Worm (Caenorhabditis elegans): ENCODE data around the gene Y53F4B.5.

Gene Y53F4B.5

ce11 chrII:15025100-15025499, 41.3 kb upstream of the Y53F4B.5 start:
- peak in 1 of 2 experiments; percentile 53 for TF ChIP-seq lsy-2 (tag; optimal IDR thresholded peaks at IDR 0.05)
- TF ChIP-seq ama-1 (optimal IDR thresholded peaks at IDR 0.05), result no peak

ce11 chrII:15018923-15019322, 35.1 kb upstream of the Y53F4B.5 start, which contains the start of gene Y53F4B.12:
Gene Y53F4B.12, plus strand, starts transcription at chrII:15019223.
- no peak for TF ChIP-seq elt-1 (tag; optimal IDR thresholded peaks at IDR 0.05)
- TF ChIP-seq lsy-2 (tag; optimal IDR thresholded peaks at IDR 0.05), result no peak
- TF ChIP-seq ceh-16 (tag; optimal IDR thresholded peaks at IDR 0.05), result no peak
- TF ChIP-seq mab-5 (tag; optimal IDR thresholded peaks at IDR 0.05), result no peak

ce11 chrII:15015669-15016068, 31.9 kb upstream of the Y53F4B.5 start:
- TF ChIP-seq ZK546.5 (tag; optimal IDR thresholded peaks at IDR 0.05), result no peak
- TF ChIP-seq nhr-77 (tag; optimal IDR thresholded peaks at IDR 0.05), result no peak
- no peak for TF ChIP-seq unc-55 (GFP tag; optimal IDR thresholded peaks at IDR 0.05)
- TF ChIP-seq lin-11 (tag; optimal IDR thresholded peaks at IDR 0.05), result no peak
- TF ChIP-seq mdl-1 (tag; optimal IDR thresholded peaks at IDR 0.05), result no peak
- no peak for TF ChIP-seq aly-2 (tag; optimal IDR thresholded peaks at IDR 0.05)
- no peak for TF ChIP-seq ztf-4 (tag; optimal IDR thresholded peaks at IDR 0.05)
- TF ChIP-seq skn-1 (tag; optimal IDR thresholded peaks at IDR 0.05), result no peak
- TF ChIP-seq egl-27 (tag; optimal IDR thresholded peaks at IDR 0.05), result no peak
- TF ChIP-seq ceh-82 (tag; optimal IDR thresholded peaks at IDR 0.05), result no peak
- no peak for TF ChIP-seq C34F6.9 (tag; optimal IDR thresholded peaks at IDR 0.05)
- no peak for TF ChIP-seq blmp-1 (tag; optimal IDR thresholded peaks at IDR 0.05; ENCODE audit: insufficient read depth)
- TF ChIP-seq nhr-21 (tag; optimal IDR thresholded peaks at IDR 0.05), result no peak
- no peak for TF ChIP-seq dmd-4 (tag; optimal IDR thresholded peaks at IDR 0.05)
- no peak for TF ChIP-seq lin-39 (tag; optimal IDR thresholded peaks at IDR 0.05)
- no peak for TF ChIP-seq unc-62 (GFP tag; optimal IDR thresholded peaks at IDR 0.05)
- TF ChIP-seq ceh-16 (tag; optimal IDR thresholded peaks at IDR 0.05), result no peak
- no peak for TF ChIP-seq gmeb-1 (tag; optimal IDR thresholded peaks at IDR 0.05)
- TF ChIP-seq nhr-10 (tag; optimal IDR thresholded peaks at IDR 0.05), result no peak
- TF ChIP-seq Y55F3AM.14 (GFP tag; optimal IDR thresholded peaks at IDR 0.05), result no peak

- TF ChIP-seq elt-3 (tag; optimal IDR thresholded peaks at IDR 0.05) (no peak), nhr-21 (tag; optimal IDR thresholded peaks at IDR 0.05) (no peak), sem-4 (tag; optimal IDR thresholded peaks at IDR 0.05) (no peak), sma-3 (GFP tag; optimal IDR thresholded peaks at IDR 0.05) (no peak), peb-1 (tag; optimal IDR thresholded peaks at IDR 0.05) (no peak), crh-2 (tag; optimal IDR thresholded peaks at IDR 0.05) (no peak), lsy-2 (tag; optimal IDR thresholded peaks at IDR 0.05) (no peak), mbf-1 (tag; optimal IDR thresholded peaks at IDR 0.05) (no peak), nhr-25 (tag; optimal IDR thresholded peaks at IDR 0.05) (no peak), unc-55 (GFP tag; optimal IDR thresholded peaks at IDR 0.05) (no peak), unc-39 (tag; optimal IDR thresholded peaks at IDR 0.05) (no peak), skn-1 (tag; optimal IDR thresholded peaks at IDR 0.05) (no peak), nhr-237 (tag; optimal IDR thresholded peaks at IDR 0.05) (no peak)
Observed at ce11 chrII:15014380-15014779, 30.6 kb upstream of the Y53F4B.5 start, which contains the start of gene Y53F4B.51. Gene Y53F4B.51, minus strand, starts transcription at chrII:15014442.

- TF ChIP-seq crh-2 (tag; optimal IDR thresholded peaks at IDR 0.05) (peak; percentile 82), F13H6.1 (tag; optimal IDR thresholded peaks at IDR 0.05) (peak; percentile 62), snpc-4 (tag; optimal IDR thresholded peaks at IDR 0.05) (peak; percentile 88), mab-5 (tag; optimal IDR thresholded peaks at IDR 0.05) (peak; percentile 67), lin-11 (tag; optimal IDR thresholded peaks at IDR 0.05) (peak; percentile 30), fos-1 (tag; optimal IDR thresholded peaks at IDR 0.05) (peak; percentile 57), blmp-1 (tag; optimal IDR thresholded peaks at IDR 0.05; ENCODE audit: insufficient read depth) (peak; percentile 48), nhr-21 (tag; optimal IDR thresholded peaks at IDR 0.05) (peak; percentile 58), zag-1 (tag; optimal IDR thresholded peaks at IDR 0.05) (peak; percentile 7), nhr-11 (tag; optimal IDR thresholded peaks at IDR 0.05) (no peak), nhr-25 (tag; optimal IDR thresholded peaks at IDR 0.05) (peak; percentile 76), dmd-4 (tag; optimal IDR thresholded peaks at IDR 0.05) (no peak), nhr-77 (tag; optimal IDR thresholded peaks at IDR 0.05) (peak; percentile 40), nhr-6 (tag; optimal IDR thresholded peaks at IDR 0.05) (no peak), lin-13 (GFP tag; optimal IDR thresholded peaks at IDR 0.05) (peak; percentile 84), nhr-237 (tag; optimal IDR thresholded peaks at IDR 0.05) (no peak), sma-9 (GFP tag; optimal IDR thresholded peaks at IDR 0.05) (peak; percentile 50), sma-9 (tag; optimal IDR thresholded peaks at IDR 0.05) (no peak), sma-3 (GFP tag; optimal IDR thresholded peaks at IDR 0.05) (peak; percentile 68), mbf-1 (tag; optimal IDR thresholded peaks at IDR 0.05) (no peak), gmeb-1 (tag; optimal IDR thresholded peaks at IDR 0.05) (peak; percentile 100), unc-55 (GFP tag; optimal IDR thresholded peaks at IDR 0.05) (peak; percentile 95), C34F6.9 (tag; optimal IDR thresholded peaks at IDR 0.05) (peak; percentile 83), ceh-82 (tag; optimal IDR thresholded peaks at IDR 0.05) (peak; percentile 13), ZK546.5 (tag; optimal IDR thresholded peaks at IDR 0.05) (peak; percentile 17), nhr-129 (tag; optimal IDR thresholded peaks at IDR 0.05) (peak; percentile 83), ceh-16 (tag; optimal IDR thresholded peaks at IDR 0.05) (no peak)
Observed at ce11 chrII:15010366-15011235, 26.8 kb upstream of the Y53F4B.5 start, which contains the start of the genes Y53F4B.9 and Y53F4B.11. Gene Y53F4B.9, minus strand, starts transcription at chrII:15010416. Gene Y53F4B.11, plus strand, starts transcription at chrII:15010748.

Measured in whole organism, L2 larva.